Fruit fly (Drosophila melanogaster) whole organism, embryonic: ENCODE data around the gene Targ2.

Source experiments
- Adf1 ChIP-seq: fragments of 200-800 bp; sonication (Bioruptor generic); IDR thresholded peaks from 2 replicates; pipeline ENCODE4 v1.3.6; 2022; ENCODE audit warnings: missing biosample characterization, missing genetic modification characterization
- Asciz ChIP-seq: fragments of 200-800 bp; sonication (Bioruptor generic); optimal IDR thresholded peaks from 2 replicates; lab custom pipeline; 2017; ENCODE audit warnings: missing biosample characterization, mild to moderate bottlenecking, missing genetic modification characterization, missing genetic modification reagents
- CG10274 ChIP-seq: fragments of 200-800 bp; sonication (Bioruptor generic); optimal IDR thresholded peaks from 3 replicates; lab custom pipeline; 2017; ENCODE audit warnings: missing biosample characterization, mild to moderate bottlenecking, missing genetic modification characterization
- CG10565 ChIP-seq: fragments of 200-800 bp; sonication (Bioruptor generic); optimal IDR thresholded peaks from 3 replicates; lab custom pipeline; 2016; ENCODE audit warnings: missing biosample characterization, mild to moderate bottlenecking, missing genetic modification characterization
- CG10959 ChIP-seq: fragments of 200-800 bp; sonication (Bioruptor generic); IDR thresholded peaks from 2 replicates; pipeline ENCODE4 v1.3.6; 2022; ENCODE audit warnings: missing biosample characterization, missing genetic modification characterization
- CG12659 ChIP-seq: fragments of 200-800 bp; sonication (Bioruptor generic); optimal IDR thresholded peaks from 3 replicates; lab custom pipeline; 2017; ENCODE audit warnings: mild to moderate bottlenecking, missing biosample characterization, missing genetic modification reagents, missing genetic modification characterization
- CG12942 ChIP-seq: fragments of 200-800 bp; sonication (Bioruptor generic); optimal IDR thresholded peaks from 3 replicates; lab custom pipeline; 2016; ENCODE audit warnings: missing biosample characterization, missing genetic modification characterization
- CG14441 ChIP-seq: fragments of 200-800 bp; sonication (Bioruptor generic); IDR thresholded peaks from 2 replicates; pipeline ENCODE4 v1.3.6; 2022; ENCODE audit warnings: missing biosample characterization, missing genetic modification characterization
- CG14710 ChIP-seq: fragments of 200-800 bp; sonication (Bioruptor generic); optimal IDR thresholded peaks from 3 replicates; lab custom pipeline; 2019; ENCODE audit warnings: missing biosample characterization, mild to moderate bottlenecking, missing genetic modification characterization, moderate library complexity
- CG1603 ChIP-seq: fragments of 200-800 bp; sonication (Bioruptor generic); optimal IDR thresholded peaks from 2 replicates; lab custom pipeline; 2019; ENCODE audit warnings: missing biosample characterization, mild to moderate bottlenecking, missing genetic modification characterization, moderate library complexity
- CG17359 ChIP-seq: fragments of 200-800 bp; sonication (Bioruptor generic); optimal IDR thresholded peaks from 3 replicates; lab custom pipeline; 2018; ENCODE audit warnings: missing biosample characterization, mild to moderate bottlenecking, missing genetic modification characterization, moderate library complexity
- CG17385 ChIP-seq: fragments of 200-800 bp; sonication (Bioruptor generic); optimal IDR thresholded peaks from 3 replicates; lab custom pipeline; 2018; ENCODE audit warnings: missing biosample characterization, mild to moderate bottlenecking, missing genetic modification characterization
- CG2116 ChIP-seq: fragments of 200-800 bp; sonication (Bioruptor generic); optimal IDR thresholded peaks from 3 replicates; lab custom pipeline; 2018; ENCODE audit warnings: missing biosample characterization, mild to moderate bottlenecking, missing genetic modification characterization
- CG3281 ChIP-seq: fragments of 200-800 bp; sonication (Bioruptor generic); optimal IDR thresholded peaks from 3 replicates; lab custom pipeline; 2017; ENCODE audit warnings: missing biosample characterization, mild to moderate bottlenecking, missing genetic modification characterization
- CG34422 ChIP-seq: fragments of 200-800 bp; sonication (Bioruptor generic); IDR thresholded peaks from 3 replicates; pipeline ENCODE4 v1.3.6; 2022; ENCODE audit warnings: missing biosample characterization, missing genetic modification characterization
- CG3726 ChIP-seq: fragments of 200-800 bp; sonication (Bioruptor generic); IDR thresholded peaks from 3 replicates; pipeline ENCODE4, ENCODE4 v1.3.6; 2022; ENCODE audit warnings: missing biosample characterization, missing genetic modification characterization
- CG4360 ChIP-seq: fragments of 200-800 bp; sonication (Bioruptor generic); IDR thresholded peaks from 2 replicates; pipeline ENCODE4 v1.3.6; 2022; ENCODE audit warnings: missing biosample characterization, missing genetic modification characterization
- CG6254 ChIP-seq: fragments of 200-800 bp; sonication (Bioruptor generic); optimal IDR thresholded peaks from 3 replicates; lab custom pipeline; 2017; ENCODE audit warnings: mild to moderate bottlenecking, missing biosample characterization, missing genetic modification reagents, missing genetic modification characterization
- CG7963 ChIP-seq: fragments of 200-800 bp; sonication (Bioruptor generic); IDR thresholded peaks from 3 replicates; pipeline ENCODE4 v1.3.6; 2022; ENCODE audit warnings: missing biosample characterization, missing genetic modification characterization; ENCODE audit not compliant: partially characterized antibody
- CG8478 ChIP-seq: fragments of >200 bp; optimal IDR thresholded peaks from 2 replicates; lab custom pipeline; 2018
- CG9876 ChIP-seq: fragments of 200-800 bp; sonication (Bioruptor generic); optimal IDR thresholded peaks from 2 replicates; lab custom pipeline; 2016; ENCODE audit warnings: missing biosample characterization, missing genetic modification characterization
- Dbx ChIP-seq: fragments of 200-800 bp; sonication (Bioruptor generic); IDR thresholded peaks from 3 replicates; pipeline ENCODE4 v1.3.6; 2022; ENCODE audit warnings: missing biosample characterization, missing genetic modification characterization
- Dek ChIP-seq: fragments of 200-800 bp; sonication (Bioruptor generic); optimal IDR thresholded peaks from 3 replicates; lab custom pipeline; 2019; ENCODE audit warnings: missing biosample characterization, mild to moderate bottlenecking, missing genetic modification characterization, moderate library complexity
- Drgx ChIP-seq: fragments of 200-800 bp; sonication (Bioruptor generic); IDR thresholded peaks from 2 replicates; pipeline ENCODE4 v1.3.6; 2022; ENCODE audit warnings: missing biosample characterization, missing genetic modification characterization
- Eip74EF ChIP-seq, 2 experiments: fragments of 200-800 bp in 1 of 2; fragments of >200 bp in 1 of 2; sonication (Bioruptor generic) in 1 of 2; optimal IDR thresholded peaks; 2 replicates each; lab custom pipeline; 2017 to 2019; ENCODE audit warnings: missing biosample characterization in 2 of 2, missing genetic modification characterization in 2 of 2, mild to moderate bottlenecking in 1 of 2, moderate library complexity in 1 of 2
- Ets97D ChIP-seq: fragments of 200-800 bp; sonication (Bioruptor generic); optimal IDR thresholded peaks from 3 replicates; lab custom pipeline; 2016; ENCODE audit warnings: missing biosample characterization, missing genetic modification characterization
- Fer1 ChIP-seq: fragments of 200-800 bp; sonication (Bioruptor generic); optimal IDR thresholded peaks from 2 replicates; lab custom pipeline; 2017; ENCODE audit warnings: missing biosample characterization, mild to moderate bottlenecking, missing genetic modification characterization
- Fer3 ChIP-seq: fragments of 200-800 bp; sonication (Bioruptor generic); optimal IDR thresholded peaks from 2 replicates; lab custom pipeline; 2018; ENCODE audit warnings: missing biosample characterization, mild to moderate bottlenecking, missing genetic modification characterization, moderate library complexity
- HLH54F ChIP-seq: fragments of 200-800 bp; sonication (Bioruptor generic); optimal IDR thresholded peaks from 3 replicates; lab custom pipeline; 2016; ENCODE audit warnings: missing biosample characterization, missing genetic modification characterization
- HmgZ ChIP-seq: fragments of 200-800 bp; sonication (Bioruptor generic); optimal IDR thresholded peaks from 2 replicates; lab custom pipeline; 2018; ENCODE audit warnings: missing biosample characterization, mild to moderate bottlenecking, missing genetic modification characterization
- Neu2 ChIP-seq: fragments of 200-800 bp; sonication (Bioruptor generic); optimal IDR thresholded peaks from 3 replicates; lab custom pipeline; 2016; ENCODE audit warnings: missing biosample characterization, missing genetic modification characterization, borderline replicate concordance
- Nf-YC ChIP-seq: fragments of 200-800 bp; optimal IDR thresholded peaks from 3 replicates; lab custom pipeline; 2019; ENCODE audit warnings: missing biosample characterization, mild to moderate bottlenecking, missing genetic modification characterization, moderate library complexity
- Side ChIP-seq: fragments of 200-800 bp; sonication (Bioruptor generic); optimal IDR thresholded peaks from 2 replicates; lab custom pipeline; 2016; ENCODE audit warnings: missing biosample characterization, missing genetic modification characterization
- Spps ChIP-seq: fragments of 200-800 bp; sonication (Bioruptor generic); optimal IDR thresholded peaks from 2 replicates; lab custom pipeline; 2018; ENCODE audit warnings: missing biosample characterization, mild to moderate bottlenecking, missing genetic modification characterization
- Stat92E ChIP-seq, 3 experiments: fragments of >200 bp in 2 of 3; fragments of 200-800 bp in 1 of 3; sonication (Bioruptor generic) in 1 of 3; optimal IDR thresholded peaks; 2 replicates each; lab custom pipeline; 2017 to 2019; ENCODE audit warnings: missing biosample characterization in 3 of 3, missing genetic modification characterization in 3 of 3, mild to moderate bottlenecking in 1 of 3, moderate library complexity in 1 of 3
- dan ChIP-seq: fragments of 200-800 bp; sonication (Bioruptor generic); IDR thresholded peaks from 2 replicates; pipeline ENCODE4 v1.3.6; 2022; ENCODE audit warnings: missing biosample characterization, missing genetic modification characterization
- dmrt11E ChIP-seq: fragments of 200-800 bp; sonication (Bioruptor generic); optimal IDR thresholded peaks from 3 replicates; lab custom pipeline; 2018; ENCODE audit warnings: missing biosample characterization, mild to moderate bottlenecking, missing genetic modification characterization, moderate library complexity
- fd64A ChIP-seq: fragments of 200-800 bp; sonication (Bioruptor generic); optimal IDR thresholded peaks from 3 replicates; lab custom pipeline; 2018; ENCODE audit warnings: missing biosample characterization, mild to moderate bottlenecking, missing genetic modification characterization
- fru ChIP-seq: fragments of >200 bp; optimal IDR thresholded peaks from 2 replicates; lab custom pipeline; 2017
- hbn ChIP-seq: fragments of 200-800 bp; sonication (Bioruptor generic); IDR thresholded peaks from 2 replicates; pipeline ENCODE4 v1.3.6; 2022; ENCODE audit warnings: missing biosample characterization, missing genetic modification characterization; ENCODE audit not compliant: partially characterized antibody
- pita ChIP-seq: fragments of 200-800 bp; sonication (Bioruptor generic); optimal IDR thresholded peaks from 2 replicates; lab custom pipeline; 2017; ENCODE audit warnings: missing biosample characterization, mild to moderate bottlenecking, missing genetic modification characterization
- pros ChIP-seq: fragments of 200-800 bp; sonication (Bioruptor generic); optimal IDR thresholded peaks from 3 replicates; lab custom pipeline; 2019; ENCODE audit warnings: missing biosample characterization, mild to moderate bottlenecking, missing genetic modification characterization, moderate library complexity
- rib ChIP-seq: fragments of 200-800 bp; sonication (Bioruptor generic); IDR thresholded peaks from 2 replicates; pipeline ENCODE4 v1.3.6; 2022; ENCODE audit warnings: missing biosample characterization, missing genetic modification characterization
- run ChIP-seq: fragments of 200-800 bp; sonication (Bioruptor generic); optimal IDR thresholded peaks from 3 replicates; lab custom pipeline; 2018; ENCODE audit warnings: missing biosample characterization, mild to moderate bottlenecking, missing genetic modification characterization
- schlank ChIP-seq: fragments of 200-800 bp; sonication (Bioruptor generic); optimal IDR thresholded peaks from 2 replicates; lab custom pipeline; 2018; ENCODE audit warnings: missing biosample characterization, mild to moderate bottlenecking, missing genetic modification characterization
- so ChIP-seq: fragments of 200-800 bp; sonication (Bioruptor generic); IDR thresholded peaks from 3 replicates; pipeline ENCODE4 v1.3.6; 2022; ENCODE audit warnings: missing biosample characterization, missing genetic modification characterization
- toy ChIP-seq: fragments of 200-800 bp; sonication (Bioruptor generic); IDR thresholded peaks from 2 replicates; pipeline ENCODE4 v1.3.6; 2022; ENCODE audit warnings: missing biosample characterization, missing genetic modification characterization
- tx ChIP-seq: fragments of 200-800 bp; sonication (Bioruptor generic); optimal IDR thresholded peaks from 2 replicates; lab custom pipeline; 2016; ENCODE audit warnings: missing biosample characterization, missing genetic modification characterization
- wek ChIP-seq: fragments of 200-800 bp; sonication (Bioruptor generic); optimal IDR thresholded peaks from 3 replicates; lab custom pipeline; 2018; ENCODE audit warnings: missing biosample characterization, mild to moderate bottlenecking, missing genetic modification characterization, moderate library complexity
- zen ChIP-seq: fragments of 200-800 bp; sonication (Bioruptor generic); optimal IDR thresholded peaks from 3 replicates; lab custom pipeline; 2018; ENCODE audit warnings: missing biosample characterization, mild to moderate bottlenecking, missing genetic modification characterization, moderate library complexity
- zfh2 ChIP-seq: fragments of 200-800 bp; sonication (Bioruptor generic); optimal IDR thresholded peaks from 2 replicates; lab custom pipeline; 2016; ENCODE audit warnings: missing biosample characterization, missing genetic modification characterization

Targ2 gene

dm6 chr3L:21216697-21217291, 13.8 kb upstream of the Targ2 start, which contains the start of the genes Trmt112 and Ilk (continued):
- TF ChIP-seq Nf-YC (tag; lab: Kevin White, UChicago) (no peak), zen (tag; lab: Kevin White, UChicago) (no peak), pita (GFP tag; lab: Kevin White, UChicago) (no peak), Side (GFP tag; lab: Kevin White, UChicago) (no peak), CG14441 (no peak), CG8478 (no peak), dan (no peak), pros (GFP tag; lab: Kevin White, UChicago) (no peak), Stat92E (GFP tag; optimal IDR thresholded peaks at IDR 0.05; lab: Kevin White, UChicago) (peak in 1 of 3 experiments; percentile 59), CG10959 (no peak), Drgx (GFP tag; lab: Robert Waterston, UW) (no peak), dmrt11E (tag; lab: Kevin White, UChicago) (no peak), CG12942 (GFP tag; lab: Kevin White, UChicago) (no peak), schlank (tag; lab: Kevin White, UChicago) (no peak), CG9876 (GFP tag; lab: Kevin White, UChicago) (no peak), CG2116 (peak; percentile 64), Spps (tag; lab: Kevin White, UChicago) (no peak), CG6254 (GFP tag; lab: Kevin White, UChicago) (no peak), CG17385 (GFP tag; lab: Kevin White, UChicago) (peak; percentile 98), rib (GFP tag; lab: Robert Waterston, UW) (no peak), zfh2 (GFP tag; lab: Kevin White, UChicago) (no peak), toy (GFP tag; lab: Robert Waterston, UW) (no peak), wek (GFP tag; lab: Kevin White, UChicago) (no peak), CG12659 (GFP tag; lab: Kevin White, UChicago) (peak; percentile 65), Dbx (GFP tag; lab: Robert Waterston, UW) (0 out of 3 replicates have a peak, but pooled peaks have one; percentile 12), Dek (tag; lab: Kevin White, UChicago) (no peak), run (tag; lab: Kevin White, UChicago) (no peak), CG7963 (GFP tag; lab: Robert Waterston, UW) (peak; percentile 80), Neu2 (GFP tag; lab: Kevin White, UChicago) (no peak), CG17359 (tag; lab: Kevin White, UChicago) (no peak), fd64A (GFP tag; lab: Kevin White, UChicago) (no peak), HLH54F (GFP tag; lab: Kevin White, UChicago) (no peak), Asciz (GFP tag; lab: Kevin White, UChicago) (no peak), tx (peak; percentile 88), CG14710 (tag; lab: Kevin White, UChicago) (peak; percentile 51), Adf1 (GFP tag; lab: Robert Waterston, UW) (no peak), CG3281 (GFP tag; lab: Kevin White, UChicago) (no peak), Fer3 (tag; lab: Kevin White, UChicago) (no peak), CG1603 (tag; lab: Kevin White, UChicago) (peak; percentile 85), Fer1 (GFP tag; lab: Kevin White, UChicago) (no peak), so (GFP tag; lab: Robert Waterston, UW) (no peak), Ets97D (GFP tag; lab: Kevin White, UChicago) (peak; percentile 83), fru (lab: Kevin White, UChicago) (no peak), hbn (peak; percentile 73), CG10565 (GFP tag; lab: Kevin White, UChicago) (no peak), Eip74EF (GFP tag; optimal IDR thresholded peaks at IDR 0.05; lab: Kevin White, UChicago) (no peak), CG3726 (GFP tag; lab: Robert Waterston, UW) (no peak), HmgZ (tag; lab: Kevin White, UChicago) (peak; percentile 82), CG4360 (GFP tag; lab: Robert Waterston, UW) (no peak), CG10274 (GFP tag; lab: Kevin White, UChicago) (no peak), CG34422 (peak; percentile 66; the same call in 1 of the 3 replicates)
